Worm (Caenorhabditis elegans) whole organism, early embryonic: ENCODE data around the gene bigr-1.

Experiments used
- B0310.2 ChIP-seq: sonication (generic microtip); optimal IDR thresholded peaks from 2 replicates; lab custom pipeline; 2016; ENCODE audit warnings: mild to moderate bottlenecking, missing genetic modification characterization, missing compliant biosample characterization
- F13C5.2 ChIP-seq: sonication (generic microtip); optimal IDR thresholded peaks from 2 replicates; lab custom pipeline; 2017; ENCODE audit warnings: mild to moderate bottlenecking, missing genetic modification characterization, inconsistent platforms, missing compliant biosample characterization
- aly-1 ChIP-seq: sonication (generic microtip); optimal IDR thresholded peaks from 2 replicates; lab custom pipeline; 2016; ENCODE audit warnings: missing genetic modification characterization, missing compliant biosample characterization
- ama-1 ChIP-seq: fragments of 150-350 bp; optimal IDR thresholded peaks from 2 replicates; lab custom pipeline; 2014
- ceh-13 ChIP-seq: fragments of 200-800 bp; sonication (Bioruptor generic); optimal IDR thresholded peaks from 2 replicates; lab custom pipeline; 2018; ENCODE audit warnings: mild to moderate bottlenecking, missing genetic modification characterization, missing compliant biosample characterization
- ceh-36 ChIP-seq: sonication (generic microtip); optimal IDR thresholded peaks from 2 replicates; lab custom pipeline; 2016; ENCODE audit warnings: missing genetic modification characterization, inconsistent platforms, missing compliant biosample characterization
- ets-7 ChIP-seq: sonication (generic microtip); optimal IDR thresholded peaks from 2 replicates; lab custom pipeline; 2016; ENCODE audit warnings: missing genotype, missing genetic modification characterization, missing compliant biosample characterization
- flt-1 ChIP-seq: fragments of 200-800 bp; sonication (Bioruptor generic); IDR thresholded peaks from 2 replicates; pipeline ENCODE4 v1.3.6; 2022; ENCODE audit warnings: missing genetic modification characterization, missing compliant biosample characterization
- hmbx-1 ChIP-seq: sonication (generic microtip); optimal IDR thresholded peaks from 2 replicates; lab custom pipeline; 2016; ENCODE audit warnings: mild to moderate bottlenecking, missing genetic modification characterization, missing compliant biosample characterization
- hmg-4 ChIP-seq: fragments of 200-800 bp; sonication (Bioruptor generic); optimal IDR thresholded peaks from 2 replicates; lab custom pipeline; 2018; ENCODE audit warnings: mild to moderate bottlenecking, missing genetic modification characterization, missing compliant biosample characterization
- hnd-1 ChIP-seq: sonication (generic microtip); optimal IDR thresholded peaks from 2 replicates; lab custom pipeline; 2016; ENCODE audit warnings: missing genetic modification characterization, missing compliant biosample characterization
- pes-1 ChIP-seq: fragments of 200-800 bp; sonication (Bioruptor generic); IDR thresholded peaks from 2 replicates; pipeline ENCODE4 v1.3.6; 2022; ENCODE audit warnings: missing genetic modification reagents, missing genetic modification characterization, missing compliant biosample characterization
- scrt-1 ChIP-seq: fragments of 200-800 bp; sonication (Bioruptor generic); IDR thresholded peaks from 2 replicates; pipeline ENCODE4 v1.3.6; 2022; ENCODE audit warnings: missing genetic modification characterization, missing compliant biosample characterization
- sea-1 ChIP-seq: fragments of 200-800 bp; sonication (Bioruptor generic); conservative IDR thresholded peaks from 2 replicates; pipeline ENCODE4 v1.3.6; 2022; ENCODE audit warnings: missing genetic modification characterization, missing compliant biosample characterization
- tbx-11 ChIP-seq: fragments of 200-800 bp; sonication (Bioruptor generic); IDR thresholded peaks from 2 replicates; pipeline ENCODE4 v1.3.6; 2022; ENCODE audit warnings: missing genetic modification characterization, missing compliant biosample characterization
- tbx-37 ChIP-seq: fragments of 200-800 bp; sonication (Bioruptor generic); conservative IDR thresholded peaks from 2 replicates; pipeline ENCODE4 v1.3.6; 2022; ENCODE audit warnings: missing genetic modification reagents, missing genetic modification characterization, missing compliant biosample characterization
- tra-4 ChIP-seq: sonication (generic microtip); optimal IDR thresholded peaks from 2 replicates; lab custom pipeline; 2017; ENCODE audit warnings: missing genetic modification characterization, missing compliant biosample characterization

Gene bigr-1

DNA sequence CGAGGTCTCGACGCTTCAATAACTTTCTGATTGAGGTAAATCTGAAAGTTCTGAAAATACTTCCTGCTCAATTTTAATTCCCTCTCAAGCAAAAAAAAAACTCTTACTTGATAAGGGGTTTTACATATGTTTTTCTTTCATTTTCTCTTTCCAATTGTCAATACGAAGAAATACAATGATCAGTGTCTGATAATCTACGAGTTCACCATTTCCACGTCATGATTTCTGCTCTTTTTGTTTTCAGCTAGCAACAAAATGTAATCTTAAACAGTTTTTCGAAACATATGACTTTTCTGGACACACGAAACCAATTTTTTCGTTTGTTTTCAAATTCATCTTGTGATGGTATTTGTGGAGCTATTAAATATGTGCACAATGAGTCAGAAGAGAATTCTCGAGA, 25.3 kb upstream of the bigr-1 start:
- TF ChIP-seq F13C5.2 (tag; lab: Kevin White, UChicago) (no peak), tbx-37 (no peak), hmbx-1 (no peak)

DNA sequence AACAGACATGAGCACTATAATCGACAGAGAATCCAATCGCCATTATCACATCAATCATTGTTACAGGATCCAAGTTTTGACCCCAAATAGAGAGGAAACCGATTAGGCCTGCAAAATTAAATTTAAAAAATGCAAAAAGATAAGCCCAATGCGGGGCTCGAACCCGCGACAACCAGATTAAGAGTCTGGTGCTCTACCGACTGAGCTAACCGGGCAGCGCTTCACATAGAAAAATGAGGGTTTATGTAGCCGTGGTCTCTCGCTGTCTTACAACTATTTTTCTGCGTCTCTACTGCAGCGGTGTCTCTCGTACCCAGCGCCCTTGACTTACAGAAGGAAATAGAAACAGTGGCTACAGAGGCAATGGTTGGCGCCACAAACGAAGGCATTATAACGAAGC, 23.8 kb upstream of the bigr-1 start:
- peak; percentile 73 for TF ChIP-seq ceh-36 (tag; lab: Kevin White, UChicago)
- TF ChIP-seq tra-4 (tag; lab: Kevin White, UChicago), result no peak
- no peak for TF ChIP-seq aly-1 (tag; lab: Kevin White, UChicago)
- peak; percentile 78 for TF ChIP-seq pes-1 (GFP tag; lab: Robert Waterston, UW)
- TF ChIP-seq B0310.2 (tag; lab: Kevin White, UChicago), result no peak
- TF ChIP-seq hnd-1 (tag; lab: Kevin White, UChicago), result peak; percentile 34
- no peak for TF ChIP-seq ets-7 (tag; lab: Kevin White, UChicago)
- TF ChIP-seq F13C5.2 (tag; lab: Kevin White, UChicago), result no peak
- peak; percentile 4 for TF ChIP-seq ceh-13 (GFP tag; lab: Kevin White, UChicago)
- 0 out of 2 replicates have a peak, but pooled peaks have one; percentile 44 for TF ChIP-seq tbx-11 (GFP tag; lab: Robert Waterston, UW)
- no peak for TF ChIP-seq hmbx-1
- peak; percentile 63 for TF ChIP-seq tbx-37
- no peak for TF ChIP-seq ama-1 (lab: Kevin White, UChicago)
- TF ChIP-seq hmg-4 (GFP tag; lab: Kevin White, UChicago), result no peak
- TF ChIP-seq sea-1 (GFP tag; lab: Robert Waterston, UW), result peak; percentile 73; the same call in 1 of the 2 replicates
- TF ChIP-seq flt-1 (GFP tag; lab: Robert Waterston, UW), result peak; percentile 62; the same call in 1 of the 2 replicates
- peak; percentile 70 for TF ChIP-seq scrt-1 (GFP tag; lab: Robert Waterston, UW)

DNA sequence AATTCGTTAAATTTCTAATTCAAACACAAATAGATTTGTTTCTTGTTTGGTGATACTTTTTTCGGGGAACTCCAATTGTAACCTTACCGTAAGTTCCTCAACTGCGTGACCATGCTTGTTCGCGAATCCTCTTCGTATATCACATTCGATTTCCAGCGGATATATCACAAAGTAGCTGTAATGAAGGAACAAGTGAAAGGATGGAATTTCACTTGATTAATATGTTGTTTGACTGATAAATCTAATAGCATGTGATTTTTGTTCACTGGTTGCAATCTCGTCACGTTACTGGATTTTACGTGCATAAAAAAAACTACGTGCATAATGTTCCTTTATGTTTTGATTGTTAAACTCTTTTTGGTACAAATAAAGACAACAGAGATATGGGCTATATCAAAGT, 19.8 kb upstream of the bigr-1 start:
- no peak for TF ChIP-seq hmg-4 (GFP tag; lab: Kevin White, UChicago)
- TF ChIP-seq scrt-1 (GFP tag; lab: Robert Waterston, UW), result no peak
- no peak for TF ChIP-seq ets-7 (tag; lab: Kevin White, UChicago)
- no peak for TF ChIP-seq aly-1 (tag; lab: Kevin White, UChicago)
- no peak for TF ChIP-seq tra-4 (tag; lab: Kevin White, UChicago)
- no peak for TF ChIP-seq tbx-37
- no peak for TF ChIP-seq flt-1 (GFP tag; lab: Robert Waterston, UW)
- TF ChIP-seq tbx-11 (GFP tag; lab: Robert Waterston, UW), result no peak
- TF ChIP-seq ceh-13 (GFP tag; lab: Kevin White, UChicago), result no peak

DNA sequence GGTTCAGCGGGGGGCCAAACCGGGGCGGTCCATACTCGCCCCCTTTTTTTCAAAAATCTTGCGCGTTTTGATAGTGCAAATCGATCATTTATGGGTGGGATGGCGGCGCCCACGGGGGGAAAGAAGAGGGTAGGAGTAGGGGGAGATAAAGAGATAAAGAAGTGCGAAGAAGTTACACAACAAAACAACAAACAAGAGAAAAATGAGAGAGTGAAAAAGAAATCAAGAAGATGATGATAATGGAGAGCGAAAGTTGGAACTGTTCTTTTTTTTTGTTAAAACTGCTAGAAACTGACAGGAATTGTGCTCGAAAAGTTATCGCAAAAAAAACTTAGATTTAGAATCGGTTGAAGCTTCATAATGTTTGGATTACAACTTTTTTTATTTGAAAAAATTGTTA, 19.1 kb upstream of the bigr-1 start, which contains the start of gene ptr-13:
Gene ptr-13 (minus strand): TSS at position 92 of the 400 bp plus-strand sequence.
- TF ChIP-seq pes-1 (GFP tag; lab: Robert Waterston, UW) (no peak), ama-1 (lab: Kevin White, UChicago) (no peak), hmg-4 (GFP tag; lab: Kevin White, UChicago) (no peak), ceh-13 (GFP tag; lab: Kevin White, UChicago) (no peak), sea-1 (GFP tag; lab: Robert Waterston, UW) (no peak), flt-1 (GFP tag; lab: Robert Waterston, UW) (no peak), ets-7 (tag; lab: Kevin White, UChicago) (no peak), hnd-1 (tag; lab: Kevin White, UChicago) (no peak), ceh-36 (tag; lab: Kevin White, UChicago) (no peak), tra-4 (tag; lab: Kevin White, UChicago) (no peak), aly-1 (tag; lab: Kevin White, UChicago) (no peak)

DNA sequence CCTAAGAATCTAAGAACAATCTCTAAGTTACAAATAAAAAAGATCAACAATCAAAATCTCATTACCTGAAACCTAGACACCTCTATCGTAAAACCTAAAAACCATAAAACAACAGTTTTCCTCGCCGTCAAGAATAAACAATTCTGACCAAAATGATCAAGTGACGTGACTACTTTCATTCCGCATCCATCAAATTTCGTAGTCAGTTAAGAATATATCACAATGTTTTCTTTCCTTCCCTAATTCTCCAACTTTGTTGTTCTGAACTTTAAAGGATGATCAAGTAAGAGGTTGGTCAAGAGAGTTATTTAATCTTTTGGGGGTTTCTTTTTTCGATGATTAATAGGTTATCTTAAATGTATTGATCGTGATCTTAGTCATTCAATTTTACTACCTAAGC, 18.2 kb upstream of the bigr-1 start:
- TF ChIP-seq pes-1 (GFP tag; lab: Robert Waterston, UW) (no peak), ets-7 (tag; lab: Kevin White, UChicago) (no peak), ceh-36 (tag; lab: Kevin White, UChicago) (no peak), B0310.2 (tag; lab: Kevin White, UChicago) (no peak), hnd-1 (tag; lab: Kevin White, UChicago) (no peak), scrt-1 (GFP tag; lab: Robert Waterston, UW) (no peak), aly-1 (tag; lab: Kevin White, UChicago) (no peak), tbx-11 (GFP tag; lab: Robert Waterston, UW) (no peak), tbx-37 (no peak), flt-1 (GFP tag; lab: Robert Waterston, UW) (no peak), hmbx-1 (no peak), F13C5.2 (tag; lab: Kevin White, UChicago) (no peak), hmg-4 (GFP tag; lab: Kevin White, UChicago) (no peak), tra-4 (tag; lab: Kevin White, UChicago) (no peak), ceh-13 (GFP tag; lab: Kevin White, UChicago) (no peak), ama-1 (lab: Kevin White, UChicago) (no peak), sea-1 (GFP tag; lab: Robert Waterston, UW) (no peak)

DNA sequence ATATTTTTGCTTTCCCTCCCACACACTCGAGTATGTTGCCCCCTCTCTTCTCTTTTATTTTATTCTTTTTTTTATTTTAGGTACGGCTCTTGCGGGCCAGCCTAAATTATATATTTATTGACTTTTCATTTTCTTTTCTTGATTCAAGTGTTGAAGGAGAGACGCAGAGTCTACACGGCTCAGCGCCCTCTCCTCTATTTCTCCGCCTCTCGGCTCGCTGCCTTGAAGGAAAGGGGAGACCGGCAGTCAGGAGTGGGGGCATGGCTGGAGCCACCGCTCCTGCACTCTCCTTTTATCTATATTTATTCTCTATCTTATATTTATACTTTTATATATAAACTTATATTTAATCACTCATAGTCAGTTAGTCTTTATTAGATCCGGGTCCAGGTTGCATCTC, 15.0 kb upstream of the bigr-1 start:
- TF ChIP-seq F13C5.2 (tag; lab: Kevin White, UChicago) (no peak), pes-1 (GFP tag; lab: Robert Waterston, UW) (peak; percentile 49; the same call in 1 of the 2 replicates)

DNA sequence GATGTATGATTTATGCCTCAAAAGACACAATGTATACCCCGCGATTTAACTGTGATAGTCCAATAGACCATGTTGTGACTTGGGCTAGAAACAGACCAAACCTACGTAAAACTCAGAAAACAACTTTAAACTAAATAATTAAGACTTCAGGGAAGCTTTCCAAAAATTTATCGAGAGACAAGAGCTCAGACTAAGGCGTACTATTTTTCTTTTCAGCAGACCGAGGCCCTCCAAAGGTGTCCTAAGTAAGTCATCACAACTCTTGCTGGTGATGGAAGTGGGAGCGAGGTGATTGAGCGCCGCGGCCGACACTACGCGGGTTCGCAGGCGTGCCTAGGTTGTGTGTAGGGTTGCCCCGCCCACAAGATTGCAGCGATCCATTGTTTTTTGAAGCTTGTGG, 14.4 kb upstream of the bigr-1 start:
- no peak for TF ChIP-seq ama-1 (lab: Kevin White, UChicago)
- no peak for TF ChIP-seq flt-1 (GFP tag; lab: Robert Waterston, UW)
- TF ChIP-seq tbx-37, result no peak
- no peak for TF ChIP-seq aly-1 (tag; lab: Kevin White, UChicago)
- peak; percentile 38 for TF ChIP-seq hmg-4 (GFP tag; lab: Kevin White, UChicago)

DNA sequence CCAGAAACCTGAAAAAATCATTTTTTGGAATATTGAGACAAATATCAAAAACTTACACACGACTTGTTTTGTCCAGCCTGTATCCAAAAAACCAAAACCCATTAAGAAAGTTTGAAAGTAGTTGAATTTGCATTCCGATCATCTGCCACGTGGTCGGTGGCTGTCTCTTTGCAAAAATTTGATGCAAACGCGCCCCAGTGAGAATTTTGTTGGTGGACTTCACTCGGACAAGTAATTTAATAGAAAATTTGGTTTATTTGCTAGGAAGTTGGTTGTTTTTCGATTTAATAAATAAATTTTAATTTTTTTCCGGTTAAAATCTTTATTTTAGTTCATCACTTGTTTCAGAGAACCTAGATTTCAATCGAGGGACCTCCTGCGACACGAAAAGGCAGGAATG, 6.1 kb upstream of the bigr-1 start:
- TF ChIP-seq scrt-1 (GFP tag; lab: Robert Waterston, UW), result no peak
